Worm (Caenorhabditis elegans) whole organism, L3 larva: ENCODE results near the gene aptf-3.

Experiments used
- ZK546.5 ChIP-seq: sonication (generic microtip); optimal IDR thresholded peaks from 2 replicates; lab custom pipeline; 2017; ENCODE audit warnings: missing biosample characterization, missing genetic modification characterization
- aly-2 ChIP-seq: fragments of 150-350 bp; optimal IDR thresholded peaks from 2 replicates; lab custom pipeline; 2014; ENCODE audit warnings: missing biosample characterization, missing genetic modification characterization
- ama-1 ChIP-seq: fragments of 150-350 bp; optimal IDR thresholded peaks from 2 replicates; lab custom pipeline; 2018
- ceh-82 ChIP-seq: fragments of 150-350 bp; optimal IDR thresholded peaks from 2 replicates; lab custom pipeline; 2014; ENCODE audit warnings: missing biosample characterization, missing genetic modification characterization
- ceh-9 ChIP-seq: sonication (generic microtip); optimal IDR thresholded peaks from 2 replicates; lab custom pipeline; 2018; ENCODE audit warnings: missing biosample characterization, missing genetic modification characterization
- daf-12 ChIP-seq: fragments of 150-350 bp; optimal IDR thresholded peaks from 2 replicates; lab custom pipeline; 2014; ENCODE audit warnings: missing biosample characterization, missing genetic modification reagents, missing genetic modification characterization
- egl-27 ChIP-seq: sonication (generic microtip); optimal IDR thresholded peaks from 4 replicates; lab custom pipeline; 2017; ENCODE audit warnings: missing biosample characterization, missing genetic modification reagents, missing genetic modification characterization
- egl-5 ChIP-seq: fragments of 150-350 bp; optimal IDR thresholded peaks from 2 replicates; lab custom pipeline; 2017; ENCODE audit warnings: missing biosample characterization, missing genetic modification reagents, missing genetic modification characterization, inconsistent platforms
- elt-1 ChIP-seq: fragments of 150-350 bp; optimal IDR thresholded peaks from 2 replicates; lab custom pipeline; 2014; ENCODE audit warnings: missing biosample characterization, missing genetic modification characterization
- elt-2 ChIP-seq: sonication (generic microtip); optimal IDR thresholded peaks from 2 replicates; lab custom pipeline; 2016; ENCODE audit warnings: missing genetic modification reagents, mild to moderate bottlenecking, missing genetic modification characterization, missing compliant biosample characterization
- elt-3 ChIP-seq, 3 experiments: fragments of 150-350 bp in 1 of 3; sonication (generic microtip) in 2 of 3; optimal IDR thresholded peaks; 2 replicates in 2 of 3; 4 replicates in 1 of 3; lab custom pipeline; 2014 to 2017; ENCODE audit warnings: missing biosample characterization in 3 of 3, missing genetic modification characterization in 3 of 3
- eor-1 ChIP-seq, 2 experiments: fragments of 150-350 bp; optimal IDR thresholded peaks; 2 replicates each; lab custom pipeline; 2014 to 2018; ENCODE audit warnings: missing biosample characterization in 2 of 2, missing genetic modification characterization in 2 of 2
- fkh-2 ChIP-seq: fragments of 150-350 bp; optimal IDR thresholded peaks from 2 replicates; lab custom pipeline; 2014; ENCODE audit warnings: missing biosample characterization, missing genetic modification reagents, missing genetic modification characterization
- fos-1 ChIP-seq: fragments of 150-350 bp; optimal IDR thresholded peaks from 2 replicates; lab custom pipeline; 2014; ENCODE audit warnings: missing biosample characterization, missing genetic modification characterization
- jun-1 ChIP-seq: fragments of 150-350 bp; optimal IDR thresholded peaks from 2 replicates; lab custom pipeline; 2014; ENCODE audit warnings: missing biosample characterization, missing genetic modification reagents, missing genetic modification characterization
- lin-39 ChIP-seq: fragments of 150-350 bp; optimal IDR thresholded peaks from 2 replicates; lab custom pipeline; 2018; ENCODE audit warnings: missing biosample characterization, missing genetic modification reagents, missing genetic modification characterization
- lsy-12 ChIP-seq: sonication (generic microtip); optimal IDR thresholded peaks from 2 replicates; lab custom pipeline; 2016; ENCODE audit warnings: mild to moderate bottlenecking, missing genetic modification characterization, missing compliant biosample characterization
- nhr-11 ChIP-seq: fragments of 150-350 bp; optimal IDR thresholded peaks from 2 replicates; lab custom pipeline; 2014; ENCODE audit warnings: missing biosample characterization, missing genetic modification characterization
- nhr-12 ChIP-seq: fragments of 150-350 bp; optimal IDR thresholded peaks from 2 replicates; lab custom pipeline; 2014; ENCODE audit warnings: missing biosample characterization, missing genetic modification characterization
- nhr-237 ChIP-seq: fragments of 150-350 bp; optimal IDR thresholded peaks from 2 replicates; lab custom pipeline; 2014; ENCODE audit warnings: missing biosample characterization, missing genetic modification characterization
- nhr-25 ChIP-seq: sonication (generic microtip); optimal IDR thresholded peaks from 2 replicates; lab custom pipeline; 2017; ENCODE audit warnings: missing biosample characterization, missing genetic modification characterization
- nhr-43 ChIP-seq: sonication (generic microtip); optimal IDR thresholded peaks from 2 replicates; lab custom pipeline; 2016; ENCODE audit warnings: mild to moderate bottlenecking, missing genetic modification characterization, missing compliant biosample characterization; ENCODE audit not compliant: poor library complexity, severe bottlenecking
- nhr-67 ChIP-seq: fragments of 150-350 bp; optimal IDR thresholded peaks from 2 replicates; lab custom pipeline; 2014; ENCODE audit warnings: missing biosample characterization, missing genetic modification characterization
- nhr-76 ChIP-seq: fragments of 150-350 bp; sonication (generic microtip); optimal IDR thresholded peaks from 5 replicates; lab custom pipeline; 2014; ENCODE audit warnings: missing biosample characterization, missing genetic modification characterization
- nhr-77 ChIP-seq: fragments of 150-350 bp; optimal IDR thresholded peaks from 2 replicates; lab custom pipeline; 2014; ENCODE audit warnings: missing biosample characterization, missing genetic modification characterization
- pqm-1 ChIP-seq: fragments of 150-350 bp; optimal IDR thresholded peaks from 2 replicates; lab custom pipeline; 2017; ENCODE audit warnings: missing biosample characterization, missing genetic modification characterization, inconsistent platforms
- snpc-4 ChIP-seq: fragments of 150-350 bp; optimal IDR thresholded peaks from 2 replicates; lab custom pipeline; 2014; ENCODE audit warnings: missing biosample characterization, missing genetic modification characterization
- tbx-2 ChIP-seq: sonication (generic microtip); optimal IDR thresholded peaks from 2 replicates; lab custom pipeline; 2016; ENCODE audit warnings: mild to moderate bottlenecking, missing genetic modification characterization, missing compliant biosample characterization
- unc-39 ChIP-seq: sonication (generic microtip); optimal IDR thresholded peaks from 4 replicates; lab custom pipeline; 2017; ENCODE audit warnings: missing biosample characterization, missing genetic modification characterization
- ztf-4 ChIP-seq: fragments of 150-350 bp; optimal IDR thresholded peaks from 2 replicates; lab custom pipeline; 2014; ENCODE audit warnings: missing biosample characterization, missing genetic modification characterization

Gene aptf-3

DNA sequence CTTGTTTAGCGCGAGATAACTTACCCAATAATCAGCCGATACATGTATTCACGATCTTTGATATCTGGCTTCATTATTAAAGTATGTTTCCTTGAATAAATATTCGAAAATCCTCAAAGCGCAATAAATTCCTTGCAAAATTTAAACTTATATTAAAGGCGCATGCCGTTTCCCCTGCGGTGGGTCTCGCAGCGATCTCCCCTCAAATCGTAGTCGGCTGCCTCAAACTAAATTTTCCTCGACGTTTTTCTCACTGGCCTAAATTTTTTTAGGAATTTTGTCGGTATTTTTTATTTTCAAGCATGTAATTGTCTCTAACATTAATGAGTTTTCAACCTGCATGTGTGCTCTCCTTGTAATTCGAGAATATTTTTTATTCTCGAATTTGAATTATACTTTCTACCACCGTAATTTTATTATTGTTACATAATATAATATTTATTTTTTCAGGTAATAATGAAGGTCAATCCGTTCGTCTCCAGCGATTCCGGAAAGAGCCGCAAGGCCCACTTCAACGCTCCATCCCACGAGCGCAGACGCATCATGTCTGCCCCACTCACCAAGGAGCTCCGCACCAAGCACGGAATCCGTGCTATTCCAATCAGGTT, 8.5 kb downstream of the aptf-3 start, which contains the start of the genes cpf-1 and rpl-26 (continued):
- peak; percentile 90 for TF ChIP-seq snpc-4
- no peak for TF ChIP-seq unc-39
- no peak for TF ChIP-seq tbx-2 (tag; lab: Kevin White, UChicago)
- TF ChIP-seq nhr-77: no peak

DNA sequence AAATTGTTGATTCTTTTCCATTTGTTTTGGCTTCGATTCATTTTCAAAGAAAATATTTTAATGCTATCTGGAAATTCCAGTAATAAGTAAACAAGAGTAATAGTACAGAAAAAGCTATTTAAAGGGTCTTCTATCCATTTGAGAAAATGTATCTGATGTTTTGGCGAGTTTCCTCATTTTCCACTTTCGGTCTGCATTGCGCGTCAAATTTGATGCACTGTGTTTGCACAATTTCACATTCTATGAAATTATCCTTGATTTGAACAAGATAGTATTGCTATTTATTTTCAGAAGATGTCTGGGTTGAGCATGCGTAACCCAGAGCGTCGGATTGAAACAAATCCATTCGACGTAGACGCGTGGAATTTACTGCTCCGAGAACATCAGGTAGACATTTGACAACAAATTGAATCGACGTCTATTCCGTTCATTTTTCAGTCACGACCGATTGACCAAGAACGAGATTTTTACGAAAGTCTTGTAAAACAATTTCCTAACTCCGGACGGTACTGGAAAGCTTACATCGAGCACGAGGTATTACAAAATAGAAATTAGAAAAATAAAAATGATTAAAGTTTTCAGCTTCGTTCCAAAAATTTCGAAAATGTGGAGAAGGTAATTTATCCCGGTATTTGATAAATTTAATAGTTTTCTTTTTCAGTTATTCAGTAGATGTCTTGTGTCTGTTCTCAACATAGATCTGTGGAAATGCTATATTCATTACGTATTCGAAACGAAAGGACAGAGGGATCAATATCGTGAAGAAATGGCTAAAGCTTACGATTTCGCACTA, 9.8 kb downstream of the aptf-3 start, which contains the start of gene suf-1:
Gene suf-1, plus strand, starts transcription at position 280 of the 793 bp plus-strand sequence.
- TF ChIP-seq nhr-67 (tag; lab: Kevin White, UChicago) (no peak), lsy-12 (peak; percentile 11), elt-2 (peak; percentile 24), ama-1 (lab: Kevin White, UChicago) (peak; percentile 30), nhr-12 (tag; lab: Kevin White, UChicago) (no peak), egl-5 (tag; lab: Kevin White, UChicago) (no peak), ceh-82 (tag; lab: Kevin White, UChicago) (peak; percentile 22), snpc-4 (no peak), elt-1 (tag; lab: Kevin White, UChicago) (no peak), nhr-76 (peak; percentile 18)

DNA sequence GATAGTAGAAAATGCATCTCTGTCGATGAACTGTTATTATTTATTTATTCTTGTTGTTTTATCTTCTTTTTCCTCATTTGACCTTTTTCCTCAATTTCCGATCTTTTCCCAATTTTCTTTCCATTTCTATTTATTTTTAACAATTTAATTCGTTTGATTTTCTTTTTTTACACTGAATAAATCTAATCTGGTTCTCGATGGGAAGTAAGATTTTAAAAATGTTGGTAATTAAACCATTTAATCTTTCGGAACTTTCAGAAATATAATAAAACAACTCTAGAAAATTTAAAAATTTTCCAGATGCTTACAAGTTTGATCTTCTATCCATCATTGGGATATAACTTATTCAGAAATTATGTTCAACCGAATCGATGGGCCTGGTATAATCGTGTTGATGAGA, 12.6 kb downstream of the aptf-3 start, which contains the start of gene F28C6.8:
Gene F28C6.8, plus strand, starts transcription at position 301 of the 400 bp plus-strand sequence.
- TF ChIP-seq pqm-1 (tag; lab: Kevin White, UChicago): no peak
- no peak for TF ChIP-seq egl-27
- TF ChIP-seq ceh-82 (tag; lab: Kevin White, UChicago): no peak
- no peak for TF ChIP-seq daf-12
- no peak for TF ChIP-seq elt-2

DNA sequence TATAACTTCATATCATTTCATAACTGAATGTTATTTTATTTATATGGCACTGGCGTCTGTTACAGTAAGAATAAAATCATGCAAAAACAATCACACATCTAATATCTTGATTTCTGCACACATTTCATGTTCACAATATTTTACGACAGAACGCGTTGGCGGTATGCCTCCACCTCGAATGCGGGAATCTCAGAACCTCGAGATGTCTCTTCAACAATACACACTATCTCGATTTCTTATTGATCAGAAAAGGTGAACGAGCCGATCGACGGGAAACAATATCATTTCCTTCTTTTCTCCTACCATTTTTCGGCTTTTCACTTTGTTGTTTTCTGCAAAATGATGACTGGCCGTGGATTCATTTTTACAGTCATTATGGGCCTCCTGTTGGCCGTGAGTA, 13.7 kb downstream of the aptf-3 start, which contains the start of gene F28C6.10:
Gene F28C6.10, plus strand, starts transcription at position 301 of the 400 bp plus-strand sequence.
- TF ChIP-seq nhr-237 (tag; lab: Kevin White, UChicago) (no peak), fkh-2 (tag; lab: Kevin White, UChicago) (no peak), ceh-9 (no peak), pqm-1 (tag; lab: Kevin White, UChicago) (no peak), ztf-4 (tag; lab: Kevin White, UChicago) (no peak), fos-1 (no peak)

DNA sequence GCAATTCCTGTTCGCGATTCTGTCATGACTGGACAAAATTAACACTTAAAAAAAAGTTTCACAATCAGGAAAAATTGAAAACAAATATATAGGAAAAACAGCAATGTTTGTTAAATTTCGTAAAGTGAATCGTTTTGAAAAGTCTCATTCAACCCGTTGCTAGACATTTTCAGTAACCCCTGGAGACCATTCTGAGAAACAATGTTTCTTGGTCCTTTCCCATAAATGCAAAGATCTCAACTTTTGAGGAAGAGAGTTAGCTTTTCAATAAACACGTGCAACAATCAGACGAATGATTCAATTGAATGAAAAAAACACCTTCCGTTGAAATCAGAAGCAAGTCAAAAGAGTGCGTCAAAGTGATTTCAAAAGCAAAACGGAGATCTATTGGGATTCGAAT, 16.1 kb downstream of the aptf-3 start, which contains the start of gene F28C6.9:
Gene F28C6.9, minus strand, starts transcription at position 101 of the 400 bp plus-strand sequence.
- no peak for TF ChIP-seq fos-1
- no peak for TF ChIP-seq jun-1 (tag; lab: Kevin White, UChicago)
- no peak for TF ChIP-seq nhr-76
- no peak for TF ChIP-seq nhr-11 (tag; lab: Kevin White, UChicago)
- no peak for TF ChIP-seq nhr-237 (tag; lab: Kevin White, UChicago)
- no peak for TF ChIP-seq nhr-43 (tag; lab: Kevin White, UChicago)
- no peak for TF ChIP-seq eor-1 (tag; optimal IDR thresholded peaks at IDR 0.05; lab: Kevin White, UChicago)
- no peak for TF ChIP-seq ceh-9
- TF ChIP-seq fkh-2 (tag; lab: Kevin White, UChicago): no peak
- TF ChIP-seq ZK546.5 (tag; lab: Kevin White, UChicago): no peak
- no peak for TF ChIP-seq nhr-25 (tag; lab: Kevin White, UChicago)
- TF ChIP-seq elt-2: no peak
- no peak for TF ChIP-seq snpc-4
- TF ChIP-seq tbx-2 (tag; lab: Kevin White, UChicago): no peak
- TF ChIP-seq elt-1 (tag; lab: Kevin White, UChicago): no peak
- no peak for TF ChIP-seq elt-3 (tag; optimal IDR thresholded peaks at IDR 0.05; lab: Kevin White, UChicago)
- TF ChIP-seq egl-5 (tag; lab: Kevin White, UChicago): no peak
- TF ChIP-seq lin-39 (tag; lab: Kevin White, UChicago): no peak
- no peak for TF ChIP-seq ztf-4 (tag; lab: Kevin White, UChicago)
- TF ChIP-seq lsy-12: no peak
- TF ChIP-seq, all 47 proteins: peak for 0

DNA sequence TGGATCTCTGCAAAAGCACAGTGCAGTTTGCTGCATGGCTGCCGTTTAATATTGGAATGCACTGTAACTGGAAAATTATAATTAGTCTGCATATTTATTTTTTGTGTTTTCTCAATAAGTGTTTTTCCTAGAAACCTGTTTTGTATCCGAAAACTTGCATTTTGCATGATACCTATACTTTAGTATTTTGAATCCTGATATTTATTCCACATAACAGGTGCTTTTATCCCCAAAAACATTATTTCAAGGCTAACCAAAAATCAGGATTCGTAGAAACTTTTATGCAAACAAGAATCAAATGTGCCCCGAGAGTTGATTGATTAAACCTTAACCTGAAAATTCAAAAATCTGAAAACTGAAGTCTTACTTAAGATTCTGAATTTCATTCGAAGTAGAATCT, 16.6 kb downstream of the aptf-3 start:
- no peak for TF ChIP-seq elt-2
- no peak for TF ChIP-seq pqm-1 (tag; lab: Kevin White, UChicago)
- no peak for TF ChIP-seq aly-2 (tag; lab: Kevin White, UChicago)
- TF ChIP-seq fos-1: no peak
- TF ChIP-seq lin-39 (tag; lab: Kevin White, UChicago): no peak
- TF ChIP-seq ceh-82 (tag; lab: Kevin White, UChicago): no peak
- TF ChIP-seq ZK546.5 (tag; lab: Kevin White, UChicago): no peak
- no peak for TF ChIP-seq elt-3 (tag; optimal IDR thresholded peaks at IDR 0.05; lab: Kevin White, UChicago)
